Worm (Caenorhabditis elegans) whole organism, L1 larva: Measurements from ENCODE around the gene C27C12.1.

Experiments
- C04F5.9 ChIP-seq: sonication (generic microtip); optimal IDR thresholded peaks from 2 replicates; lab custom pipeline; 2016; ENCODE audit warnings: missing genetic modification characterization, missing compliant biosample characterization
- C16A3.4 ChIP-seq: fragments of 150-350 bp; optimal IDR thresholded peaks from 2 replicates; lab custom pipeline; 2014; ENCODE audit warnings: missing biosample characterization, missing genetic modification characterization
- F16B12.6 ChIP-seq: fragments of 150-350 bp; optimal IDR thresholded peaks from 2 replicates; lab custom pipeline; 2014; ENCODE audit warnings: missing biosample characterization, missing genetic modification characterization
- Y116A8C.19 ChIP-seq: sonication (generic microtip); optimal IDR thresholded peaks from 2 replicates; lab custom pipeline; 2016; ENCODE audit warnings: missing compliant biosample characterization, missing genetic modification characterization, borderline replicate concordance
- blmp-1 ChIP-seq: fragments of 150-350 bp; optimal IDR thresholded peaks from 2 replicates; lab custom pipeline; 2014; ENCODE audit warnings: missing biosample characterization, missing genetic modification characterization
- ceh-63 ChIP-seq: fragments of 200-800 bp; sonication (Bioruptor generic); optimal IDR thresholded peaks from 2 replicates; lab custom pipeline; 2018; ENCODE audit warnings: mild to moderate bottlenecking, missing genetic modification characterization, missing compliant biosample characterization
- ceh-90 ChIP-seq: sonication (generic microtip); optimal IDR thresholded peaks from 2 replicates; lab custom pipeline; 2016; ENCODE audit warnings: missing genetic modification characterization, missing compliant biosample characterization
- dsc-1 ChIP-seq: sonication (generic microtip); optimal IDR thresholded peaks from 2 replicates; lab custom pipeline; 2016; ENCODE audit warnings: mild to moderate bottlenecking, missing genetic modification characterization, missing compliant biosample characterization
- efl-3 ChIP-seq: fragments of 200-800 bp; sonication (Bioruptor generic); optimal IDR thresholded peaks from 2 replicates; lab custom pipeline; 2018; ENCODE audit warnings: mild to moderate bottlenecking, missing genetic modification characterization, missing compliant biosample characterization
- egl-27 ChIP-seq, 2 experiments: fragments of 150-350 bp in 1 of 2; sonication (generic microtip); optimal IDR thresholded peaks; 3 replicates each; lab custom pipeline; 2017 to 2018; ENCODE audit warnings: missing biosample characterization in 2 of 2, missing genetic modification characterization in 2 of 2, missing genetic modification reagents in 2 of 2
- ets-5 ChIP-seq: fragments of 200-800 bp; sonication (Bioruptor generic); IDR thresholded peaks from 2 replicates; pipeline ENCODE4 v1.3.6; 2022; ENCODE audit warnings: missing genetic modification characterization, missing compliant biosample characterization
- fkh-4 ChIP-seq: sonication (generic microtip); optimal IDR thresholded peaks from 2 replicates; lab custom pipeline; 2016; ENCODE audit warnings: missing compliant biosample characterization, missing genetic modification characterization, borderline replicate concordance
- fkh-8 ChIP-seq: sonication (generic microtip); optimal IDR thresholded peaks from 2 replicates; lab custom pipeline; 2016; ENCODE audit warnings: mild to moderate bottlenecking, missing genetic modification characterization, missing compliant biosample characterization
- grh-1 ChIP-seq: fragments of 200-800 bp; sonication (Bioruptor generic); IDR thresholded peaks from 2 replicates; pipeline ENCODE4 v1.3.6; 2022; ENCODE audit warnings: missing genetic modification reagents, missing genetic modification characterization, missing compliant biosample characterization
- hlh-17 ChIP-seq: fragments of 200-800 bp; sonication (Bioruptor generic); optimal IDR thresholded peaks from 2 replicates; lab custom pipeline; 2018; ENCODE audit warnings: missing genetic modification characterization, mild to moderate bottlenecking, missing compliant biosample characterization, moderate library complexity, borderline replicate concordance
- hlh-4 ChIP-seq: sonication (generic microtip); optimal IDR thresholded peaks from 2 replicates; lab custom pipeline; 2016; ENCODE audit warnings: mild to moderate bottlenecking, missing genetic modification characterization, missing compliant biosample characterization
- hpl-2 ChIP-seq: fragments of 150-350 bp; optimal IDR thresholded peaks from 2 replicates; lab custom pipeline; 2014; ENCODE audit warnings: missing biosample characterization, missing genetic modification reagents, missing genetic modification characterization
- isw-1 ChIP-seq: fragments of 200-800 bp; sonication (Bioruptor generic); IDR thresholded peaks from 2 replicates; pipeline ENCODE4 v1.3.6; 2022; ENCODE audit warnings: missing genetic modification characterization, missing compliant biosample characterization
- lin-14 ChIP-seq: fragments of 200-800 bp; sonication (Bioruptor generic); optimal IDR thresholded peaks from 2 replicates; lab custom pipeline; 2018; ENCODE audit warnings: mild to moderate bottlenecking, missing genetic modification characterization, moderate library complexity, missing compliant biosample characterization
- lin-35 ChIP-seq, 2 experiments: fragments of 150-350 bp; optimal IDR thresholded peaks; 2 replicates each; lab custom pipeline; 2014; ENCODE audit warnings: missing biosample characterization in 2 of 2, missing genetic modification characterization in 2 of 2, missing genetic modification reagents in 2 of 2
- lir-3 ChIP-seq: sonication (generic microtip); optimal IDR thresholded peaks from 2 replicates; lab custom pipeline; 2016; ENCODE audit warnings: mild to moderate bottlenecking, missing genetic modification characterization, moderate library complexity, missing compliant biosample characterization; ENCODE audit not compliant: poor library complexity
- lsy-2 ChIP-seq, 2 experiments: fragments of 150-350 bp; optimal IDR thresholded peaks; 2 replicates each; lab custom pipeline; 2014; ENCODE audit warnings: missing biosample characterization in 2 of 2, missing genetic modification characterization in 2 of 2
- mep-1 ChIP-seq: fragments of 150-350 bp; optimal IDR thresholded peaks from 2 replicates; lab custom pipeline; 2014; ENCODE audit warnings: missing biosample characterization, missing genetic modification characterization
- nhr-19 ChIP-seq: fragments of 200-800 bp; sonication (Bioruptor generic); conservative IDR thresholded peaks from 2 replicates; pipeline ENCODE4 v1.3.6; 2022; ENCODE audit warnings: missing genetic modification characterization, missing compliant biosample characterization
- nhr-20 ChIP-seq: sonication (generic microtip); optimal IDR thresholded peaks from 2 replicates; lab custom pipeline; 2016; ENCODE audit warnings: mild to moderate bottlenecking, missing genetic modification characterization, missing compliant biosample characterization
- nhr-28 ChIP-seq: fragments of 150-350 bp; optimal IDR thresholded peaks from 2 replicates; lab custom pipeline; 2014; ENCODE audit warnings: missing biosample characterization, missing genetic modification characterization
- nhr-77 ChIP-seq: fragments of 150-350 bp; optimal IDR thresholded peaks from 2 replicates; lab custom pipeline; 2014; ENCODE audit warnings: missing biosample characterization, missing genetic modification characterization
- nhr-84 ChIP-seq: sonication (generic microtip); optimal IDR thresholded peaks from 2 replicates; lab custom pipeline; 2017; ENCODE audit warnings: missing biosample characterization, missing genetic modification characterization
- nhr-85 ChIP-seq: sonication (generic microtip); peaks from one replicate; lab custom pipeline; 2016; ENCODE audit warnings: missing genetic modification characterization, inconsistent platforms, missing compliant biosample characterization
- pax-3 ChIP-seq: fragments of 200-800 bp; sonication (Bioruptor generic); optimal IDR thresholded peaks from 2 replicates; lab custom pipeline; 2018; ENCODE audit warnings: mild to moderate bottlenecking, missing genetic modification characterization, moderate library complexity, missing compliant biosample characterization
- pqm-1 ChIP-seq: sonication (generic microtip); optimal IDR thresholded peaks from 3 replicates; lab custom pipeline; 2017; ENCODE audit warnings: missing biosample characterization, missing genetic modification characterization
- snpc-4 ChIP-seq: fragments of 150-350 bp; optimal IDR thresholded peaks from 2 replicates; lab custom pipeline; 2014; ENCODE audit warnings: missing biosample characterization, missing genetic modification characterization
- snu-23 ChIP-seq: sonication (generic microtip); optimal IDR thresholded peaks from 2 replicates; lab custom pipeline; 2016; ENCODE audit warnings: missing genetic modification characterization, missing compliant biosample characterization
- sox-4 ChIP-seq: sonication (generic microtip); optimal IDR thresholded peaks from 2 replicates; lab custom pipeline; 2016; ENCODE audit warnings: missing genetic modification characterization, missing compliant biosample characterization
- sptf-1 ChIP-seq: fragments of 150-350 bp; optimal IDR thresholded peaks from 2 replicates; lab custom pipeline; 2014; ENCODE audit warnings: missing biosample characterization, missing genetic modification characterization
- sup-37 ChIP-seq: fragments of 200-800 bp; sonication (Bioruptor generic); optimal IDR thresholded peaks from 2 replicates; lab custom pipeline; 2018; ENCODE audit warnings: mild to moderate bottlenecking, missing genetic modification characterization, missing compliant biosample characterization
- tbx-2 ChIP-seq: sonication (generic microtip); optimal IDR thresholded peaks from 2 replicates; lab custom pipeline; 2016; ENCODE audit warnings: missing genetic modification characterization, missing compliant biosample characterization
- tlp-1 ChIP-seq: fragments of 150-350 bp; optimal IDR thresholded peaks from 2 replicates; lab custom pipeline; 2014; ENCODE audit warnings: missing biosample characterization, missing genetic modification characterization
- unc-30 ChIP-seq: sonication (generic microtip); optimal IDR thresholded peaks from 2 replicates; lab custom pipeline; 2017; ENCODE audit warnings: missing biosample characterization, missing genetic modification characterization
- unc-62 ChIP-seq: fragments of 150-350 bp; optimal IDR thresholded peaks from 2 replicates; lab custom pipeline; 2014; ENCODE audit warnings: missing biosample characterization, missing genetic modification reagents, missing genetic modification characterization
- unc-98 ChIP-seq: fragments of 200-800 bp; sonication (Bioruptor generic); IDR thresholded peaks from 2 replicates; pipeline ENCODE4 v1.3.6; 2022; ENCODE audit warnings: missing genetic modification characterization, missing compliant biosample characterization
- zag-1 ChIP-seq: fragments of 150-350 bp; optimal IDR thresholded peaks from 2 replicates; lab custom pipeline; 2014; ENCODE audit warnings: missing biosample characterization, missing genetic modification characterization
- zip-4 ChIP-seq: fragments of 200-800 bp; sonication (Bioruptor generic); optimal IDR thresholded peaks from 2 replicates; lab custom pipeline; 2018; ENCODE audit warnings: mild to moderate bottlenecking, missing genetic modification characterization, moderate library complexity, missing compliant biosample characterization
- ztf-11 ChIP-seq, 2 experiments: sonication (generic microtip); optimal IDR thresholded peaks; 2 replicates each; lab custom pipeline; 2016 to 2017; ENCODE audit warnings: missing genetic modification characterization in 2 of 2, missing biosample characterization in 1 of 2, missing compliant biosample characterization in 1 of 2
- ztf-4 ChIP-seq: fragments of 150-350 bp; optimal IDR thresholded peaks from 2 replicates; lab custom pipeline; 2014; ENCODE audit warnings: missing biosample characterization, missing genetic modification characterization

C27C12.1 gene

DNA sequence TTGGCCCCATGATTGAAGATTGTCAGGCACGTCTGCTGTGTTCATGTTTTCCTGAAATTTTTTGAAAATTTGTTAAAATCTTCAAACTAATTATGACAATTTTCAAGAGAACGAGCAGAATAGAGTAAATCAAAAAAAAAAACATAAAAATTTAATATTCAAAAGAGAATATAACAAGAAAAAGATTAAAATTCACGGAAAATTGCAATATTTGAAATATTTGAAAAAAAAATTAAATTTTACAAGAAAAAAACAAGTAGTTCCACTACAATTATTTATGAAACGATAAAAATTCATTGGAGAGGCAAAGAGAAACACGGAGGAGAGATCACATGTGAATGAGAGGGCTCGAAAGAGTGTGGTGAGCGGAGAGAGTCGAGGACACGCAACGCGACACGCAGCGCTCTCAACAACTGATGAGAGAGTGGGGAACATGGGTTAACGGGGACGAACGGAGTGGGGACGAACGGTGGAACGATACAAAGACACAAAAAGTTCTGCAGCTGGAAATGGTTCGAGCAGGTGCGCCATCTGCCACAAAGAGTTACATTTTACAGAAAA lies 29.0 kb downstream of the C27C12.1 start, which contains the start of gene mbk-1 (continued):
- TF ChIP-seq dsc-1 (tag; lab: Kevin White, UChicago) (peak; percentile 51), nhr-19 (GFP tag; lab: Robert Waterston, UW) (peak; percentile 47), grh-1 (GFP tag; lab: Robert Waterston, UW) (peak; percentile 40), fkh-4 (tag; lab: Kevin White, UChicago) (no peak), nhr-84 (tag; lab: Kevin White, UChicago) (no peak), nhr-20 (peak; percentile 83), egl-27 (tag; optimal IDR thresholded peaks at IDR 0.05; lab: Kevin White, UChicago) (peak in 1 of 2 experiments; percentile 7), tbx-2 (tag; lab: Kevin White, UChicago) (peak; percentile 60), ztf-4 (tag; lab: Kevin White, UChicago) (no peak), lsy-2 (tag; optimal IDR thresholded peaks at IDR 0.05; lab: Kevin White, UChicago) (peak; percentile 48 to 76), snu-23 (GFP tag; lab: Kevin White, UChicago) (peak; percentile 83)

DNA sequence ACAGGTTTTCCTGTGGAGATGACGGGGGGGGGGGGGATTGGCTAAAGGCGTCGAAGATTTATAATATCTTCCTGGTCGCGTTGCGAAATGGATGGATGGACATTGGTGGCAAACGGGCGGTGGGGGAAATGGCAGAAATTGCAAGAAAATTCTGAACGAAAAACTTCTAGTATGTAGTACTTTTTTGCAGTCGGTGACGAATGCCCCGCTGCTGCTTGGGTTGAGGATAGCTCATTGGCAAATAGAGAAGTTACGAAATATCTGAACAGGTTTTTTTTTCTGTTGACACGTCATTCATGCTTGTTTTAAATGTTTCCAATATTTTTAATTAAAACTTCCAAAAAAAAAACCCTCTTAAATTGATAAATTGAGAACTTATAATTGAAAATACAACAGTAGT lies 34.1 kb downstream of the C27C12.1 start:
- TF ChIP-seq unc-62 (GFP tag; lab: Kevin White, UChicago) (no peak), hpl-2 (no peak), ets-5 (GFP tag; lab: Robert Waterston, UW) (no peak), unc-30 (no peak), pqm-1 (tag; lab: Kevin White, UChicago) (no peak), unc-98 (no peak), blmp-1 (peak; percentile 31), Y116A8C.19 (no peak), ztf-4 (tag; lab: Kevin White, UChicago) (peak; percentile 25), grh-1 (GFP tag; lab: Robert Waterston, UW) (peak; percentile 67), zip-4 (GFP tag; lab: Kevin White, UChicago) (peak; percentile 30), snu-23 (GFP tag; lab: Kevin White, UChicago) (no peak)

DNA sequence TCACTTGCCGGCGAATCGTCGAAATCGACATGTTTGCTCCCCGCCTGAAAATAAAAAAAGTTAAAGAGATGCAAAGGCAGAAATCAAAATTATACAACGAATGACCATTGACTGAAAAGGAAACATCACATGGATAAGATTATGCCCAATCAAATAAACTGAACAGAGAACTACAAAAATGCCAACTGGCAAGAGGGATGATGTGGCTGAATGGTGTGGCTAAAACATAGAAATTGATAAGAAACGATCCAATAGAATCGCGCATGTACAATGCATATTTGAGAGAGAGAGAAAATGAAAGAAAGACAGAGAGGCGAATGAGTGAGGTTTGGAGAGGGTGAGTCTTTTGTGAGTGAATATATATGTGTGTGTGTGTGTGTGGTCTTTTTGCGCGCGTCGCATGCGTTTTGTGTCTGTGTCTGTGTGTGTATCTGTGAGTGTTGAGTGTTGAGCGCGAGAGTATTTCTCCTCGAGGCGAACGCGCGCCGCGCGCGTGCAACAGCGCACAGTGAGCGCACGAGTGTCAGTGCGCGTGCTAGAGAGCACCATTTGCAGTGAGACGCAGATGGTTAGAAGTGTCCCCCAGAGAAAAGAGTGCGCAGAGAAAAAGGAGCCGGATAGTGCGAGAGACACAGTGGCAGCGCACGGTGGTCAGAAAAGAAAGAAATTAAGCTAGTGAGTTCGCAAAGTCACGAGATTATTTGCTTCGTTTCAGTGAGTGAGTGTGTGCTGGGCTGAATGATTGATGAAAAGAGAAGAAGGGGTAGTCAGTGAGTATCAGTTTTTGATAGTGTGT lies 34.9 kb downstream of the C27C12.1 start, which contains the start of gene epn-1:
Gene epn-1, minus strand, starts transcription at position 51 of the 796 bp plus-strand sequence.
- TF ChIP-seq pqm-1 (tag; lab: Kevin White, UChicago), result no peak
- peak; percentile 94 for TF ChIP-seq isw-1
- TF ChIP-seq fkh-4 (tag; lab: Kevin White, UChicago), result peak; percentile 89
- peak; percentile 13 for TF ChIP-seq zag-1 (tag; lab: Kevin White, UChicago)
- peak; percentile 97 for TF ChIP-seq nhr-77
- TF ChIP-seq C16A3.4 (tag; lab: Kevin White, UChicago), result peak; percentile 90
- peak; percentile 99 for TF ChIP-seq nhr-85 (tag; lab: Kevin White, UChicago)
- TF ChIP-seq F16B12.6 (tag; lab: Kevin White, UChicago), result peak; percentile 26
- peak; percentile 69 for TF ChIP-seq C04F5.9 (tag; lab: Kevin White, UChicago)
- no peak for TF ChIP-seq hlh-17 (GFP tag; lab: Kevin White, UChicago)
- TF ChIP-seq sup-37, result peak; percentile 94
- peak; percentile 98 for TF ChIP-seq pax-3 (tag; lab: Kevin White, UChicago)
- TF ChIP-seq ceh-63 (GFP tag; lab: Kevin White, UChicago), result no peak
- peak; percentile 87 for TF ChIP-seq mep-1 (tag; lab: Kevin White, UChicago)
- peak; percentile 99 for TF ChIP-seq fkh-8 (tag; lab: Kevin White, UChicago)
- TF ChIP-seq unc-98, result peak; percentile 74
- TF ChIP-seq snu-23 (GFP tag; lab: Kevin White, UChicago), result peak; percentile 99
- no peak for TF ChIP-seq sptf-1 (tag; lab: Kevin White, UChicago)
- TF ChIP-seq Y116A8C.19, result peak; percentile 27
- peak; percentile 83 for TF ChIP-seq lir-3 (tag; lab: Kevin White, UChicago)
- no peak for TF ChIP-seq unc-62 (GFP tag; lab: Kevin White, UChicago)
- TF ChIP-seq lin-35 (GFP tag; optimal IDR thresholded peaks at IDR 0.05; lab: Kevin White, UChicago), result peak; percentile 72 to 88
- no peak for TF ChIP-seq tlp-1 (tag; lab: Kevin White, UChicago)
- peak in 1 of 2 experiments; percentile 91 for TF ChIP-seq ztf-11 (tag; optimal IDR thresholded peaks at IDR 0.05; lab: Kevin White, UChicago)
- peak; percentile 27 for TF ChIP-seq ceh-90
- peak; percentile 96 for TF ChIP-seq sox-4 (tag; lab: Kevin White, UChicago)
- TF ChIP-seq nhr-28 (tag; lab: Kevin White, UChicago), result peak; percentile 32
- peak; percentile 74 for TF ChIP-seq snpc-4 (tag; lab: Kevin White, UChicago)
- TF ChIP-seq efl-3 (GFP tag; lab: Kevin White, UChicago), result peak; percentile 39
- TF ChIP-seq lin-14 (GFP tag; lab: Kevin White, UChicago), result peak; percentile 100
- TF ChIP-seq ztf-4 (tag; lab: Kevin White, UChicago), result peak; percentile 92
- no peak for TF ChIP-seq hlh-4
